Fruit fly (Drosophila melanogaster) whole organism, prepupa: ENCODE data around the gene CG33253.

ENCODE experiments used
- Blimp-1 ChIP-seq: fragments of 200-800 bp; sonication (Bioruptor generic); optimal IDR thresholded peaks from 3 replicates; lab custom pipeline; 2017; ENCODE audit warnings: missing biosample characterization, missing genetic modification characterization, mild to moderate bottlenecking, moderate library complexity, missing genetic modification reagents
- CG10631 ChIP-seq: fragments of 200-800 bp; sonication (Bioruptor generic); optimal IDR thresholded peaks from 2 replicates; lab custom pipeline; 2016; ENCODE audit warnings: missing biosample characterization, missing genetic modification characterization
- CG10669 ChIP-seq: fragments of 200-800 bp; sonication (Bioruptor generic); optimal IDR thresholded peaks from 3 replicates; lab custom pipeline; 2018; ENCODE audit warnings: missing biosample characterization, mild to moderate bottlenecking, missing genetic modification characterization, moderate library complexity
- CG11762 ChIP-seq: fragments of 200-800 bp; sonication (Bioruptor generic); optimal IDR thresholded peaks from 3 replicates; lab custom pipeline; 2016; ENCODE audit warnings: missing biosample characterization, missing genetic modification characterization; ENCODE audit not compliant: insufficient read depth
- CG15336 ChIP-seq: fragments of 200-800 bp; sonication (Bioruptor generic); IDR thresholded peaks from 2 replicates; pipeline ENCODE4 v1.3.6; 2022; ENCODE audit warnings: missing biosample characterization, missing genetic modification characterization
- CG1621 ChIP-seq: fragments of 200-800 bp; sonication (Bioruptor generic); optimal IDR thresholded peaks from 3 replicates; lab custom pipeline; 2018; ENCODE audit warnings: missing biosample characterization, mild to moderate bottlenecking, missing genetic modification characterization
- CG31627 ChIP-seq: fragments of 200-800 bp; sonication (Bioruptor generic); optimal IDR thresholded peaks from 3 replicates; lab custom pipeline; 2016; ENCODE audit warnings: missing biosample characterization, missing genetic modification characterization
- CG34406 ChIP-seq: fragments of 200-800 bp; sonication (Bioruptor generic); optimal IDR thresholded peaks from 3 replicates; lab custom pipeline; 2016; ENCODE audit warnings: missing biosample characterization, missing genetic modification characterization
- CG3919 ChIP-seq: fragments of 200-800 bp; sonication (Bioruptor generic); optimal IDR thresholded peaks from 3 replicates; lab custom pipeline; 2016; ENCODE audit warnings: missing biosample characterization, missing genetic modification characterization
- CG4318 ChIP-seq: fragments of 200-800 bp; sonication (Bioruptor generic); optimal IDR thresholded peaks from 3 replicates; lab custom pipeline; 2017; ENCODE audit warnings: missing biosample characterization, mild to moderate bottlenecking, missing genetic modification characterization
- CG6163 ChIP-seq: fragments of 200-800 bp; sonication (Bioruptor generic); IDR thresholded peaks from 3 replicates; pipeline ENCODE4 v1.3.6; 2022; ENCODE audit warnings: missing biosample characterization, missing genetic modification characterization
- CG6276 ChIP-seq: fragments of 200-800 bp; sonication (Bioruptor generic); optimal IDR thresholded peaks from 2 replicates; lab custom pipeline; 2017; ENCODE audit warnings: missing biosample characterization, mild to moderate bottlenecking, missing genetic modification characterization
- CG6854 ChIP-seq: fragments of 200-800 bp; sonication (Bioruptor generic); optimal IDR thresholded peaks from 2 replicates; lab custom pipeline; 2017; ENCODE audit warnings: missing biosample characterization, mild to moderate bottlenecking, missing genetic modification characterization
- CG7368 ChIP-seq: fragments of 200-800 bp; sonication (Bioruptor generic); optimal IDR thresholded peaks from 3 replicates; lab custom pipeline; 2016; ENCODE audit warnings: missing biosample characterization, missing genetic modification characterization
- CG8119 ChIP-seq: fragments of 200-800 bp; sonication (Bioruptor generic); IDR thresholded peaks from 3 replicates; pipeline ENCODE4 v1.3.6; 2022; ENCODE audit warnings: missing biosample characterization, missing genetic modification characterization
- CG8319 ChIP-seq: fragments of 200-800 bp; sonication (Bioruptor generic); optimal IDR thresholded peaks from 3 replicates; lab custom pipeline; 2016; ENCODE audit warnings: missing biosample characterization, missing genetic modification characterization
- Eip78C ChIP-seq: fragments of 200-800 bp; sonication (Bioruptor generic); peaks from one replicate; lab custom pipeline; 2016; ENCODE audit warnings: missing biosample characterization, missing genetic modification characterization
- Eip93F ChIP-seq: fragments of 200-800 bp; sonication (Bioruptor generic); optimal IDR thresholded peaks from 2 replicates; lab custom pipeline; 2016; ENCODE audit warnings: missing biosample characterization, mild to moderate bottlenecking, missing genetic modification characterization
- Ets21C ChIP-seq: fragments of 200-800 bp; sonication (Bioruptor generic); optimal IDR thresholded peaks from 3 replicates; lab custom pipeline; 2016; ENCODE audit warnings: missing biosample characterization, missing genetic modification characterization
- Ets96B ChIP-seq: fragments of 200-800 bp; optimal IDR thresholded peaks from 2 replicates; lab custom pipeline; 2019; ENCODE audit warnings: missing biosample characterization, mild to moderate bottlenecking, missing genetic modification characterization, moderate library complexity
- Gug ChIP-seq: fragments of 200-800 bp; sonication (Bioruptor generic); IDR thresholded peaks from 2 replicates; pipeline ENCODE4 v1.3.6; 2022; ENCODE audit warnings: missing biosample characterization, missing genetic modification characterization
- Hr4 ChIP-seq: fragments of 200-800 bp; sonication (Bioruptor generic); optimal IDR thresholded peaks from 3 replicates; lab custom pipeline; 2016; ENCODE audit warnings: missing biosample characterization, missing genetic modification characterization
- Lpt ChIP-seq: fragments of 200-800 bp; sonication (Bioruptor generic); optimal IDR thresholded peaks from 3 replicates; lab custom pipeline; 2016; ENCODE audit warnings: missing biosample characterization, missing genetic modification characterization
- Met ChIP-seq: fragments of 200-800 bp; sonication (Bioruptor generic); optimal IDR thresholded peaks from 3 replicates; lab custom pipeline; 2016; ENCODE audit warnings: missing biosample characterization, missing genetic modification characterization
- Smox ChIP-seq: fragments of 200-800 bp; sonication (Bioruptor generic); optimal IDR thresholded peaks from 3 replicates; lab custom pipeline; 2016; ENCODE audit warnings: missing biosample characterization, missing genetic modification characterization
- Sox102F ChIP-seq: fragments of 200-800 bp; sonication (Bioruptor generic); optimal IDR thresholded peaks from 2 replicates; lab custom pipeline; 2016; ENCODE audit warnings: missing biosample characterization, mild to moderate bottlenecking, missing genetic modification characterization
- Sox14 ChIP-seq: fragments of 200-800 bp; sonication (Bioruptor generic); optimal IDR thresholded peaks from 3 replicates; lab custom pipeline; 2016; ENCODE audit warnings: missing biosample characterization, missing genetic modification characterization
- achi ChIP-seq: fragments of 200-800 bp; sonication (Bioruptor generic); optimal IDR thresholded peaks from 3 replicates; lab custom pipeline; 2016; ENCODE audit warnings: missing biosample characterization, missing genetic modification characterization
- dsx ChIP-seq: fragments of 200-800 bp; optimal IDR thresholded peaks from 3 replicates; lab custom pipeline; 2019; ENCODE audit warnings: missing biosample characterization, mild to moderate bottlenecking, missing genetic modification characterization, moderate library complexity; ENCODE audit not compliant: poor library complexity, severe bottlenecking
- eg ChIP-seq: fragments of 200-800 bp; sonication (Bioruptor generic); IDR thresholded peaks from 3 replicates; pipeline ENCODE4 v1.3.6; 2022; ENCODE audit warnings: missing biosample characterization, missing genetic modification characterization
- esn ChIP-seq: fragments of 200-800 bp; sonication (Bioruptor generic); optimal IDR thresholded peaks from 2 replicates; lab custom pipeline; 2016; ENCODE audit warnings: missing biosample characterization, mild to moderate bottlenecking, missing genetic modification characterization, moderate library complexity
- fd59A ChIP-seq: fragments of 200-800 bp; sonication (Bioruptor generic); optimal IDR thresholded peaks from 2 replicates; lab custom pipeline; 2017; ENCODE audit warnings: missing biosample characterization, mild to moderate bottlenecking, missing genetic modification characterization, missing genetic modification reagents
- fd85E ChIP-seq: fragments of 200-800 bp; sonication (Bioruptor generic); optimal IDR thresholded peaks from 3 replicates; lab custom pipeline; 2016; ENCODE audit warnings: missing biosample characterization, missing genetic modification characterization
- fkh ChIP-seq: fragments of 200-800 bp; sonication (Bioruptor generic); optimal IDR thresholded peaks from 3 replicates; lab custom pipeline; 2017; ENCODE audit warnings: missing biosample characterization, mild to moderate bottlenecking, missing genetic modification characterization, moderate library complexity
- lz ChIP-seq: fragments of 200-800 bp; sonication (Bioruptor generic); optimal IDR thresholded peaks from 3 replicates; lab custom pipeline; 2016; ENCODE audit warnings: missing biosample characterization, missing genetic modification characterization
- salr ChIP-seq, 2 experiments: fragments of 200-800 bp; sonication (Bioruptor generic); optimal IDR thresholded peaks; 3 replicates each; lab custom pipeline; 2016 to 2018; ENCODE audit warnings: missing biosample characterization in 2 of 2, missing genetic modification characterization in 2 of 2, mild to moderate bottlenecking in 1 of 2
- spab ChIP-seq: fragments of 200-800 bp; sonication (Bioruptor generic); optimal IDR thresholded peaks from 2 replicates; lab custom pipeline; 2017; ENCODE audit warnings: missing biosample characterization, mild to moderate bottlenecking, missing genetic modification characterization, missing genetic modification reagents
- ss ChIP-seq, 2 experiments: fragments of 200-800 bp; sonication (Bioruptor generic); optimal IDR thresholded peaks; 2 replicates in 1 of 2; 3 replicates in 1 of 2; lab custom pipeline; 2017 to 2018; ENCODE audit warnings: mild to moderate bottlenecking in 2 of 2, missing biosample characterization in 2 of 2, missing genetic modification characterization in 2 of 2, moderate library complexity in 1 of 2
- svp ChIP-seq: fragments of 200-800 bp; sonication (Bioruptor generic); peaks from one replicate; lab custom pipeline; 2016; ENCODE audit warnings: missing biosample characterization, missing genetic modification characterization
- topi ChIP-seq: fragments of 200-800 bp; sonication (Bioruptor generic); optimal IDR thresholded peaks from 3 replicates; lab custom pipeline; 2016; ENCODE audit warnings: missing biosample characterization, missing genetic modification characterization
- vri ChIP-seq: fragments of 200-800 bp; sonication (Bioruptor generic); optimal IDR thresholded peaks from 3 replicates; lab custom pipeline; 2016; ENCODE audit warnings: missing biosample characterization, mild to moderate bottlenecking, missing genetic modification characterization

The CG33253 gene

DNA sequence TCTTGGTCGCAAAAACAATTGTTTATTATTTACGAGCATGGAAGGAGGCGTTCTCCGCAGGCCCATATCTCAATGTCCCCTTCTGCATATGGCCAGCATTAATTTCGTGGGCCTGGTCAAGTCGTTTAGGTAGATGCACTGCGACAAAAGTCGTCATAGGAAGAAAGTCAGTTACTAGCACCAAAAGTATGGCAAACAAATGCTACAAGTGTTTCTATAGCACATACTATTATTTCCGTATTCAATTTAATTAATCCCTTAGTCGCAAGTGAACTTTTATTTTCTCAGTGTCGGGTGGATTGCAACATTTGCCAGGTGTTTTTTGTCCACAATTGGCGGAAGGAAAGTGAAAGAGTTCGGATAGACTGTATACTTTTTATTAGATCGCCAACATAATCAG lies 10.3 kb upstream of the CG33253 start (continued):
- TF ChIP-seq Ets96B (peak; percentile 57), salr (GFP tag; optimal IDR thresholded peaks at IDR 0.05; lab: Kevin White, UChicago) (peak; percentile 20 to 31), CG10669 (GFP tag; lab: Kevin White, UChicago) (peak; percentile 62), CG6276 (GFP tag; lab: Kevin White, UChicago) (peak; percentile 22), CG1621 (peak; percentile 54), Sox102F (GFP tag; lab: Kevin White, UChicago) (no peak), Eip78C (peak; percentile 85)

DNA sequence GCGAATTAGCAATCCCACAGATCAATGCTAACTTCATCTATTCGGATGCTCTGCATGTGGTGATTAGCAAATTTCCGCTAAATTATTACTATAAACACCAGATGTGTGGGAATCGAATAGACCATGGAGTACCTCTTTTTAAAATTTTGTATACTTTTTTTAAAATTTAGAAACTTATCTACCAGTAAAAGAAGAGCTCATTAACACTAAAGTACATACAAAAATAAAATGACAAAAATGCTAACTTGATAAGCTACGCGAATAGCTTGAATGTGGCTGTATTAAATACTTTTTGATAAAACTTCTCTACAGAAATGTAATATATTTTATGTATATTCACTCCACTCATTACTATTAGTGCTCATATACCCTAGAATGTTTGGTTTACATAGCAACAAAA lies 9.1 kb upstream of the CG33253 start:
- peak; percentile 36 for TF ChIP-seq Eip78C
- TF ChIP-seq svp: peak; percentile 13
- no peak for TF ChIP-seq CG3919 (GFP tag; lab: Kevin White, UChicago)
- TF ChIP-seq CG31627 (GFP tag; lab: Kevin White, UChicago): no peak
- no peak for TF ChIP-seq salr (GFP tag; optimal IDR thresholded peaks at IDR 0.05; lab: Kevin White, UChicago)
- TF ChIP-seq CG8319 (GFP tag; lab: Kevin White, UChicago): no peak
- no peak for TF ChIP-seq Sox14 (GFP tag; lab: Kevin White, UChicago)
- no peak for TF ChIP-seq CG6276 (GFP tag; lab: Kevin White, UChicago)
- TF ChIP-seq fkh (GFP tag; lab: Kevin White, UChicago): no peak
- TF ChIP-seq Blimp-1 (GFP tag; lab: Kevin White, UChicago): no peak

DNA sequence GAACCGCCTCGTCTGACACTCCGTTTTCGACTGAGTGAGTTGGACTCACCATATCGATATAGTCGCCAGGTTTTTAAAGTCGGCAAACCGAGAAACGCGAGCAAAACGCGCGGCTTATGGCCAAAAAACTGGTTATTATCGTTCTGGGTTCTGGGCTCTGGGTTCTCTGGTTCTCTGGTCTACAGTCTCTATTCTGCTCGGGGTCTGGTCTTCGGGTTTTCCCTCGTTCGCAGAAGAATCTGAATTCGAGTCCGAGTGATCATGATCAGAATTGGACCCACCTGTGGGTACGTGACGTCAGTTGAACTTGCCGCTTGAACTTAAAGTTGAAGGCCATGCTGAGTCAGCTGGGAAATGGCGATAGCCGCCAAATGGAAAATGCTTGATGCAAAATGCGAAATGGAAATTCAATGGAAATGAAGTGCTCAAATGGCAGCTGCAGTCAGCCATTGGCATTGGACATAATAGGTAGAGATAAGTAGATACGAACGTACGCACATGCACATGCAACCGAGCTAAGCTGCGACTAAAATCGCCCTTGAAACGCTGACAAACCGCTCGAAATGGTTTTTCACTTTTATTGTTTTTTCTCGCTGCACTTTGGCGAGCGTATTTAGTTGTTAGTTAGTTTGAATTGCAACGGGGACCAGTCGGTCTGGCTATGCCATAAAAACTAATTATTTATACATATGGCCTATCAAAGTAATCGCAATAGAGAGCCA lies 8.2 kb upstream of the CG33253 start, which contains the start of gene CG33939:
Gene CG33939, minus strand, starts transcription at position 51 of the 722 bp plus-strand sequence.
- TF ChIP-seq ss (GFP tag; optimal IDR thresholded peaks at IDR 0.05; lab: Kevin White, UChicago) (peak in 1 of 2 experiments; percentile 9), Eip78C (peak; percentile 33), CG6854 (GFP tag; lab: Kevin White, UChicago) (peak; percentile 7), CG34406 (GFP tag; lab: Kevin White, UChicago) (no peak)

DNA sequence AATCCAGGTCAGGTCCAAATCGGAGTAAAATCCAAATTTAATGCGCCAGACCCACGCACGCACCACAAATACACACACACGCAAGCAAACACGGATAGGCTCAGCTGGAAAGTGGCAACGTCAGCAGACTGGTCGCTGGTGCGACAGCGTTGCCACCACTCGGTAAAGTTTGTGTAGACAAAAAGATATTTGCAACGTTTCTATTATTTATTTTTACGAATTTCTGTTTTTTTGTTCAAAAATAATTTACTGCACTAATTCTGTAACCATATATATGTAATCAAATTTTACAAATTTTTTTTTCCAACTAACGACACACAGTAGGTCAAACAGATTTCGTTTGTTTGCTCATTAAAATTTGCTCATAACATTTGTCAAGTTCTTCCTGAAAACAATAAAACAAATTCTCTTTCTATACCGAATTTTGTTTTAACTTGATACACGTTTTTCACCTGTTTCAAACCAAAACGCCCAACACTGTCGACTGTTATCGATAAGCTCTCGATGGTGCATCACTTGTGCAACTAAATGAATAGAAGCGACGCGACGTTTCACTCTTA lies 3.4 kb upstream of the CG33253 start, which contains the start of the genes CG7556 and CG7453:
Gene CG7556, minus strand, starts transcription at position 135 of the 560 bp plus-strand sequence.
Gene CG7453, plus strand, starts transcription at position 478 of the 560 bp plus-strand sequence.
- TF ChIP-seq CG8119 (GFP tag; lab: Robert Waterston, UW) (peak; percentile 53; the same call in 2 of the 3 replicates), fkh (GFP tag; lab: Kevin White, UChicago) (no peak), Hr4 (GFP tag; lab: Kevin White, UChicago) (peak; percentile 80), CG6163 (GFP tag; lab: Robert Waterston, UW) (peak; percentile 57; the same call in 2 of the 3 replicates), CG15336 (GFP tag; lab: Robert Waterston, UW) (peak; percentile 47; the same call in 1 of the 2 replicates), CG10669 (GFP tag; lab: Kevin White, UChicago) (peak; percentile 61), CG3919 (GFP tag; lab: Kevin White, UChicago) (peak; percentile 67), spab (GFP tag; lab: Kevin White, UChicago) (peak; percentile 28), CG10631 (GFP tag; lab: Kevin White, UChicago) (peak; percentile 81), Eip78C (peak; percentile 83), CG8319 (GFP tag; lab: Kevin White, UChicago) (peak; percentile 54), CG7368 (GFP tag; lab: Kevin White, UChicago) (peak; percentile 53), Blimp-1 (GFP tag; lab: Kevin White, UChicago) (peak; percentile 8), CG34406 (GFP tag; lab: Kevin White, UChicago) (peak; percentile 67), CG1621 (peak; percentile 24), lz (GFP tag; lab: Kevin White, UChicago) (peak; percentile 85), CG11762 (GFP tag; lab: Kevin White, UChicago) (peak; percentile 40), esn (GFP tag; lab: Kevin White, UChicago) (peak; percentile 84), CG6276 (GFP tag; lab: Kevin White, UChicago) (peak; percentile 29), vri (GFP tag; lab: Kevin White, UChicago) (no peak), fd59A (GFP tag; lab: Kevin White, UChicago) (peak; percentile 62), Smox (GFP tag; lab: Kevin White, UChicago) (peak; percentile 81), dsx (peak; percentile 45), Gug (GFP tag; lab: Robert Waterston, UW) (peak; percentile 56; the same call in 1 of the 2 replicates), Lpt (GFP tag; lab: Kevin White, UChicago) (peak; percentile 56), Ets21C (GFP tag; lab: Kevin White, UChicago) (peak; percentile 76), eg (GFP tag; lab: Robert Waterston, UW) (no peak; the same call in 2 of the 3 replicates), Met (GFP tag; lab: Kevin White, UChicago) (peak; percentile 84), Eip93F (GFP tag; lab: Kevin White, UChicago) (peak; percentile 40), Sox102F (GFP tag; lab: Kevin White, UChicago) (peak; percentile 61), achi (peak; percentile 79), fd85E (GFP tag; lab: Kevin White, UChicago) (no peak), topi (GFP tag; lab: Kevin White, UChicago) (peak; percentile 81), CG4318 (peak; percentile 65)
